Worm (Caenorhabditis elegans): ENCODE measurements around the gene srlf-22.

ce11 chrV:939341-939740 lies 48.4 kb downstream of the srlf-22 start:
- TF ChIP-seq med-1 (GFP tag; optimal IDR thresholded peaks at IDR 0.05; ENCODE audit: insufficient read depth) (no peak), flt-1 (GFP tag; IDR thresholded peaks at IDR 0.05) (no peak), tab-1 (GFP tag; IDR thresholded peaks at IDR 0.05) (no peak), ref-1 (GFP tag; conservative IDR thresholded peaks at IDR 0.05) (no peak), T22C8.4 (GFP tag; IDR thresholded peaks at IDR 0.05) (no peak), cog-1 (tag; optimal IDR thresholded peaks at IDR 0.05) (no peak)

Data from whole organism, midembryonic.